Worm (Caenorhabditis elegans) whole organism, late embryonic: ENCODE results near the gene acp-4.

Source experiments
- ceh-2 ChIP-seq: sonication (generic microtip); optimal IDR thresholded peaks from 2 replicates; lab custom pipeline; 2016; ENCODE audit warnings: missing genotype, missing genetic modification characterization, missing compliant biosample characterization
- ceh-45 ChIP-seq: fragments of 200-800 bp; sonication (Bioruptor generic); IDR thresholded peaks from 2 replicates; pipeline ENCODE4 v1.3.6; 2022; ENCODE audit warnings: missing genetic modification reagents, missing genetic modification characterization, missing compliant biosample characterization
- ets-4 ChIP-seq: sonication (generic microtip); optimal IDR thresholded peaks from 2 replicates; lab custom pipeline; 2016; ENCODE audit warnings: missing genetic modification characterization, missing compliant biosample characterization
- fkh-10 ChIP-seq: fragments of 150-350 bp; optimal IDR thresholded peaks from 2 replicates; lab custom pipeline; 2014; ENCODE audit warnings: missing biosample characterization, missing genetic modification reagents, missing genetic modification characterization

- TF ChIP-seq ceh-45 (GFP tag; lab: Robert Waterston, UW): no peak
- no peak for TF ChIP-seq fkh-10 (GFP tag; lab: Kevin White, UChicago)
- TF ChIP-seq ets-4 (tag; lab: Kevin White, UChicago): no peak
- TF ChIP-seq ceh-2 (tag; lab: Kevin White, UChicago): no peak
Observed at ce11 chrII:8399997-8400396, 34.9 kb downstream of the acp-4 start.
